Worm (Caenorhabditis elegans) whole organism, L4/young adult: ENCODE data around the gene rnp-2.

Experiments
- W03F9.2 ChIP-seq: fragments of 150-350 bp; optimal IDR thresholded peaks from 2 replicates; lab custom pipeline; 2014; ENCODE audit warnings: missing biosample characterization, missing genetic modification characterization
- dao-5 ChIP-seq: sonication (generic microtip); optimal IDR thresholded peaks from 2 replicates; lab custom pipeline; 2016; ENCODE audit warnings: missing genotype, missing genetic modification characterization, moderate library complexity, missing compliant biosample characterization
- him-1 ChIP-seq: sonication (generic microtip); optimal IDR thresholded peaks from 2 replicates; lab custom pipeline; 2016; ENCODE audit warnings: missing genotype, missing genetic modification reagents, missing genetic modification characterization, missing compliant biosample characterization

- TF ChIP-seq dao-5 (tag; lab: Kevin White, UChicago) (no peak), W03F9.2 (tag; lab: Kevin White, UChicago) (no peak), him-1 (tag; lab: Kevin White, UChicago) (no peak)
Observed at ce11 chrIV:4176088-4176487, 4.2 kb downstream of the rnp-2 start, which contains the start of gene dnj-15.
